Fruit fly (Drosophila melanogaster) whole organism, prepupa: ENCODE results near the gene RPA3.

Experiments used
- Blimp-1 ChIP-seq: fragments of 200-800 bp; sonication (Bioruptor generic); optimal IDR thresholded peaks from 3 replicates; lab custom pipeline; 2017; ENCODE audit warnings: missing biosample characterization, missing genetic modification characterization, mild to moderate bottlenecking, moderate library complexity, missing genetic modification reagents
- CG10631 ChIP-seq: fragments of 200-800 bp; sonication (Bioruptor generic); optimal IDR thresholded peaks from 2 replicates; lab custom pipeline; 2016; ENCODE audit warnings: missing biosample characterization, missing genetic modification characterization
- CG10669 ChIP-seq: fragments of 200-800 bp; sonication (Bioruptor generic); optimal IDR thresholded peaks from 3 replicates; lab custom pipeline; 2018; ENCODE audit warnings: missing biosample characterization, mild to moderate bottlenecking, missing genetic modification characterization, moderate library complexity
- CG11294 ChIP-seq: fragments of 200-800 bp; sonication (Bioruptor generic); IDR thresholded peaks from 2 replicates; pipeline ENCODE4 v1.3.6; 2022; ENCODE audit warnings: missing biosample characterization, missing genetic modification characterization
- CG11762 ChIP-seq: fragments of 200-800 bp; sonication (Bioruptor generic); optimal IDR thresholded peaks from 3 replicates; lab custom pipeline; 2016; ENCODE audit warnings: missing biosample characterization, missing genetic modification characterization; ENCODE audit not compliant: insufficient read depth
- CG15336 ChIP-seq: fragments of 200-800 bp; sonication (Bioruptor generic); IDR thresholded peaks from 2 replicates; pipeline ENCODE4 v1.3.6; 2022; ENCODE audit warnings: missing biosample characterization, missing genetic modification characterization
- CG16779 ChIP-seq: fragments of 200-800 bp; sonication (Bioruptor generic); optimal IDR thresholded peaks from 3 replicates; lab custom pipeline; 2017; ENCODE audit warnings: missing biosample characterization, mild to moderate bottlenecking, missing genetic modification characterization
- CG3032 ChIP-seq: fragments of 200-800 bp; optimal IDR thresholded peaks from 2 replicates; lab custom pipeline; 2019; ENCODE audit warnings: missing biosample characterization, mild to moderate bottlenecking, missing genetic modification characterization, moderate library complexity
- CG31627 ChIP-seq: fragments of 200-800 bp; sonication (Bioruptor generic); optimal IDR thresholded peaks from 3 replicates; lab custom pipeline; 2016; ENCODE audit warnings: missing biosample characterization, missing genetic modification characterization
- CG32006 ChIP-seq: fragments of 200-800 bp; sonication (Bioruptor generic); optimal IDR thresholded peaks from 3 replicates; lab custom pipeline; 2017; ENCODE audit warnings: missing biosample characterization, mild to moderate bottlenecking, missing genetic modification characterization
- CG34406 ChIP-seq: fragments of 200-800 bp; sonication (Bioruptor generic); optimal IDR thresholded peaks from 3 replicates; lab custom pipeline; 2016; ENCODE audit warnings: missing biosample characterization, missing genetic modification characterization
- CG4318 ChIP-seq: fragments of 200-800 bp; sonication (Bioruptor generic); optimal IDR thresholded peaks from 3 replicates; lab custom pipeline; 2017; ENCODE audit warnings: missing biosample characterization, mild to moderate bottlenecking, missing genetic modification characterization
- CG6163 ChIP-seq: fragments of 200-800 bp; sonication (Bioruptor generic); IDR thresholded peaks from 3 replicates; pipeline ENCODE4 v1.3.6; 2022; ENCODE audit warnings: missing biosample characterization, missing genetic modification characterization
- CG6276 ChIP-seq: fragments of 200-800 bp; sonication (Bioruptor generic); optimal IDR thresholded peaks from 2 replicates; lab custom pipeline; 2017; ENCODE audit warnings: missing biosample characterization, mild to moderate bottlenecking, missing genetic modification characterization
- CG6792 ChIP-seq: fragments of 200-800 bp; sonication (Bioruptor generic); optimal IDR thresholded peaks from 3 replicates; lab custom pipeline; 2016; ENCODE audit warnings: missing biosample characterization, missing genetic modification characterization
- CG6854 ChIP-seq: fragments of 200-800 bp; sonication (Bioruptor generic); optimal IDR thresholded peaks from 2 replicates; lab custom pipeline; 2017; ENCODE audit warnings: missing biosample characterization, mild to moderate bottlenecking, missing genetic modification characterization
- CG7368 ChIP-seq: fragments of 200-800 bp; sonication (Bioruptor generic); optimal IDR thresholded peaks from 3 replicates; lab custom pipeline; 2016; ENCODE audit warnings: missing biosample characterization, missing genetic modification characterization
- CG8119 ChIP-seq: fragments of 200-800 bp; sonication (Bioruptor generic); IDR thresholded peaks from 3 replicates; pipeline ENCODE4 v1.3.6; 2022; ENCODE audit warnings: missing biosample characterization, missing genetic modification characterization
- CG8319 ChIP-seq: fragments of 200-800 bp; sonication (Bioruptor generic); optimal IDR thresholded peaks from 3 replicates; lab custom pipeline; 2016; ENCODE audit warnings: missing biosample characterization, missing genetic modification characterization
- CG9139 ChIP-seq: fragments of 200-800 bp; sonication (Bioruptor generic); optimal IDR thresholded peaks from 3 replicates; lab custom pipeline; 2017; ENCODE audit warnings: missing biosample characterization, mild to moderate bottlenecking, missing genetic modification characterization
- Eip75B ChIP-seq: fragments of 200-800 bp; sonication (Bioruptor generic); optimal IDR thresholded peaks from 3 replicates; lab custom pipeline; 2016; ENCODE audit warnings: missing biosample characterization, missing genetic modification characterization
- Eip78C ChIP-seq: fragments of 200-800 bp; sonication (Bioruptor generic); peaks from one replicate; lab custom pipeline; 2016; ENCODE audit warnings: missing biosample characterization, missing genetic modification characterization
- Eip93F ChIP-seq: fragments of 200-800 bp; sonication (Bioruptor generic); optimal IDR thresholded peaks from 2 replicates; lab custom pipeline; 2016; ENCODE audit warnings: missing biosample characterization, mild to moderate bottlenecking, missing genetic modification characterization
- Ets21C ChIP-seq: fragments of 200-800 bp; sonication (Bioruptor generic); optimal IDR thresholded peaks from 3 replicates; lab custom pipeline; 2016; ENCODE audit warnings: missing biosample characterization, missing genetic modification characterization
- Ets96B ChIP-seq: fragments of 200-800 bp; optimal IDR thresholded peaks from 2 replicates; lab custom pipeline; 2019; ENCODE audit warnings: missing biosample characterization, mild to moderate bottlenecking, missing genetic modification characterization, moderate library complexity
- Gug ChIP-seq: fragments of 200-800 bp; sonication (Bioruptor generic); IDR thresholded peaks from 2 replicates; pipeline ENCODE4 v1.3.6; 2022; ENCODE audit warnings: missing biosample characterization, missing genetic modification characterization
- Hr38 ChIP-seq: sonication (Bioruptor generic); optimal IDR thresholded peaks from 2 replicates; lab custom pipeline; 2016; ENCODE audit warnings: missing biosample characterization, missing genetic modification characterization
- Hr39 ChIP-seq: fragments of 200-800 bp; sonication (Bioruptor generic); optimal IDR thresholded peaks from 2 replicates; lab custom pipeline; 2016; ENCODE audit warnings: missing biosample characterization, missing genetic modification characterization
- Hr4 ChIP-seq: fragments of 200-800 bp; sonication (Bioruptor generic); optimal IDR thresholded peaks from 3 replicates; lab custom pipeline; 2016; ENCODE audit warnings: missing biosample characterization, missing genetic modification characterization
- Lpt ChIP-seq: fragments of 200-800 bp; sonication (Bioruptor generic); optimal IDR thresholded peaks from 3 replicates; lab custom pipeline; 2016; ENCODE audit warnings: missing biosample characterization, missing genetic modification characterization
- Met ChIP-seq: fragments of 200-800 bp; sonication (Bioruptor generic); optimal IDR thresholded peaks from 3 replicates; lab custom pipeline; 2016; ENCODE audit warnings: missing biosample characterization, missing genetic modification characterization
- OdsH ChIP-seq: fragments of 200-800 bp; sonication (Bioruptor generic); optimal IDR thresholded peaks from 3 replicates; lab custom pipeline; 2016; ENCODE audit warnings: missing biosample characterization, missing genetic modification characterization
- Smox ChIP-seq: fragments of 200-800 bp; sonication (Bioruptor generic); optimal IDR thresholded peaks from 3 replicates; lab custom pipeline; 2016; ENCODE audit warnings: missing biosample characterization, missing genetic modification characterization
- Sox102F ChIP-seq: fragments of 200-800 bp; sonication (Bioruptor generic); optimal IDR thresholded peaks from 2 replicates; lab custom pipeline; 2016; ENCODE audit warnings: missing biosample characterization, mild to moderate bottlenecking, missing genetic modification characterization
- Sox14 ChIP-seq: fragments of 200-800 bp; sonication (Bioruptor generic); optimal IDR thresholded peaks from 3 replicates; lab custom pipeline; 2016; ENCODE audit warnings: missing biosample characterization, missing genetic modification characterization
- Sox15 ChIP-seq: fragments of 200-800 bp; sonication (Bioruptor generic); optimal IDR thresholded peaks from 3 replicates; lab custom pipeline; 2016; ENCODE audit warnings: missing biosample characterization, missing genetic modification characterization
- achi ChIP-seq: fragments of 200-800 bp; sonication (Bioruptor generic); optimal IDR thresholded peaks from 3 replicates; lab custom pipeline; 2016; ENCODE audit warnings: missing biosample characterization, missing genetic modification characterization
- acj6 ChIP-seq: fragments of 200-800 bp; sonication (Bioruptor generic); optimal IDR thresholded peaks from 3 replicates; lab custom pipeline; 2016; ENCODE audit warnings: missing biosample characterization, missing genetic modification characterization
- cyc ChIP-seq: fragments of 200-800 bp; sonication (Bioruptor generic); optimal IDR thresholded peaks from 3 replicates; lab custom pipeline; 2016; ENCODE audit warnings: missing biosample characterization, missing genetic modification characterization
- dac ChIP-seq: fragments of 200-800 bp; sonication (Bioruptor generic); optimal IDR thresholded peaks from 2 replicates; lab custom pipeline; 2017; ENCODE audit warnings: missing biosample characterization, mild to moderate bottlenecking, missing genetic modification characterization
- dsx ChIP-seq: fragments of 200-800 bp; optimal IDR thresholded peaks from 3 replicates; lab custom pipeline; 2019; ENCODE audit warnings: missing biosample characterization, mild to moderate bottlenecking, missing genetic modification characterization, moderate library complexity; ENCODE audit not compliant: poor library complexity, severe bottlenecking
- eg ChIP-seq: fragments of 200-800 bp; sonication (Bioruptor generic); IDR thresholded peaks from 3 replicates; pipeline ENCODE4 v1.3.6; 2022; ENCODE audit warnings: missing biosample characterization, missing genetic modification characterization
- esn ChIP-seq: fragments of 200-800 bp; sonication (Bioruptor generic); optimal IDR thresholded peaks from 2 replicates; lab custom pipeline; 2016; ENCODE audit warnings: missing biosample characterization, mild to moderate bottlenecking, missing genetic modification characterization, moderate library complexity
- fd85E ChIP-seq: fragments of 200-800 bp; sonication (Bioruptor generic); optimal IDR thresholded peaks from 3 replicates; lab custom pipeline; 2016; ENCODE audit warnings: missing biosample characterization, missing genetic modification characterization
- fkh ChIP-seq: fragments of 200-800 bp; sonication (Bioruptor generic); optimal IDR thresholded peaks from 3 replicates; lab custom pipeline; 2017; ENCODE audit warnings: missing biosample characterization, mild to moderate bottlenecking, missing genetic modification characterization, moderate library complexity
- net ChIP-seq: fragments of 200-800 bp; sonication (Bioruptor generic); optimal IDR thresholded peaks from 3 replicates; lab custom pipeline; 2016; ENCODE audit warnings: missing biosample characterization, missing genetic modification characterization
- pdm3 ChIP-seq: fragments of 200-800 bp; sonication (Bioruptor generic); optimal IDR thresholded peaks from 3 replicates; lab custom pipeline; 2016; ENCODE audit warnings: missing biosample characterization, missing genetic modification characterization
- spab ChIP-seq: fragments of 200-800 bp; sonication (Bioruptor generic); optimal IDR thresholded peaks from 2 replicates; lab custom pipeline; 2017; ENCODE audit warnings: missing biosample characterization, mild to moderate bottlenecking, missing genetic modification characterization, missing genetic modification reagents
- ss ChIP-seq, 2 experiments: fragments of 200-800 bp; sonication (Bioruptor generic); optimal IDR thresholded peaks; 2 replicates in 1 of 2; 3 replicates in 1 of 2; lab custom pipeline; 2017 to 2018; ENCODE audit warnings: mild to moderate bottlenecking in 2 of 2, missing biosample characterization in 2 of 2, missing genetic modification characterization in 2 of 2, moderate library complexity in 1 of 2
- svp ChIP-seq: fragments of 200-800 bp; sonication (Bioruptor generic); peaks from one replicate; lab custom pipeline; 2016; ENCODE audit warnings: missing biosample characterization, missing genetic modification characterization
- topi ChIP-seq: fragments of 200-800 bp; sonication (Bioruptor generic); optimal IDR thresholded peaks from 3 replicates; lab custom pipeline; 2016; ENCODE audit warnings: missing biosample characterization, missing genetic modification characterization

RPA3 gene

dm6 chrX:11622649-11623425 is 7.2 kb upstream of the RPA3 start:
- peak; percentile 96 for TF ChIP-seq acj6 (GFP tag; lab: Kevin White, UChicago)
- peak; percentile 99 for TF ChIP-seq topi (GFP tag; lab: Kevin White, UChicago)
- peak; percentile 98 for TF ChIP-seq Sox102F (GFP tag; lab: Kevin White, UChicago)
- peak; percentile 93 for TF ChIP-seq spab (GFP tag; lab: Kevin White, UChicago)
- TF ChIP-seq net (GFP tag; lab: Kevin White, UChicago), result peak; percentile 96
- TF ChIP-seq CG6792 (GFP tag; lab: Kevin White, UChicago), result peak; percentile 96
- TF ChIP-seq Ets96B, result peak; percentile 96
- TF ChIP-seq CG9139 (GFP tag; lab: Kevin White, UChicago), result peak; percentile 96
- peak; percentile 99 for TF ChIP-seq svp (GFP tag; lab: Kevin White, UChicago)
- TF ChIP-seq cyc (GFP tag; lab: Kevin White, UChicago), result peak; percentile 98
- peak; percentile 97 for TF ChIP-seq CG7368 (GFP tag; lab: Kevin White, UChicago)
- TF ChIP-seq Blimp-1 (GFP tag; lab: Kevin White, UChicago), result peak; percentile 92
- peak; percentile 75 for TF ChIP-seq Eip93F
- TF ChIP-seq Smox (GFP tag; lab: Kevin White, UChicago), result peak; percentile 98
- peak; percentile 89 for TF ChIP-seq Sox15 (GFP tag; lab: Kevin White, UChicago)
- TF ChIP-seq CG15336 (GFP tag; lab: Robert Waterston, UW), result peak; percentile 96
- TF ChIP-seq ss (GFP tag; optimal IDR thresholded peaks at IDR 0.05; lab: Kevin White, UChicago), result peak; percentile 97 to 98
- peak; percentile 95 for TF ChIP-seq achi (GFP tag; lab: Kevin White, UChicago)
- peak; percentile 94 for TF ChIP-seq CG34406 (GFP tag; lab: Kevin White, UChicago)
- TF ChIP-seq CG31627, result peak; percentile 98
- peak; percentile 93 for TF ChIP-seq Lpt (GFP tag; lab: Kevin White, UChicago)
- TF ChIP-seq fkh (GFP tag; lab: Kevin White, UChicago), result no peak
- TF ChIP-seq CG11762, result peak; percentile 96
- peak; percentile 90 for TF ChIP-seq fd85E
- TF ChIP-seq CG10669 (GFP tag; lab: Kevin White, UChicago), result peak; percentile 97
- peak; percentile 96 for TF ChIP-seq Sox14 (GFP tag; lab: Kevin White, UChicago)
- peak; percentile 100 for TF ChIP-seq dsx (GFP tag; lab: Kevin White, UChicago)
- TF ChIP-seq CG3032 (tag; lab: Kevin White, UChicago), result peak; percentile 97
- peak; percentile 91 for TF ChIP-seq Gug (GFP tag; lab: Robert Waterston, UW)
- TF ChIP-seq CG10631, result peak; percentile 96
- TF ChIP-seq CG16779 (tag; lab: Kevin White, UChicago), result peak; percentile 80
- TF ChIP-seq dac (GFP tag; lab: Kevin White, UChicago), result peak; percentile 72
- peak; percentile 99 for TF ChIP-seq Eip78C (GFP tag; lab: Kevin White, UChicago)
- peak; percentile 96 for TF ChIP-seq CG6163 (GFP tag; lab: Robert Waterston, UW)
- peak; percentile 98 for TF ChIP-seq esn
- peak; percentile 85 for TF ChIP-seq CG4318 (GFP tag; lab: Kevin White, UChicago)
- peak; percentile 98 for TF ChIP-seq Hr39 (GFP tag; lab: Kevin White, UChicago)
- TF ChIP-seq Met, result peak; percentile 100
- TF ChIP-seq CG8319 (GFP tag; lab: Kevin White, UChicago), result peak; percentile 95
- TF ChIP-seq CG6854 (GFP tag; lab: Kevin White, UChicago), result peak; percentile 95
- TF ChIP-seq CG11294, result peak; percentile 92
- TF ChIP-seq OdsH (GFP tag; lab: Kevin White, UChicago), result peak; percentile 96
- TF ChIP-seq eg, result peak; percentile 97
- TF ChIP-seq CG6276 (GFP tag; lab: Kevin White, UChicago), result peak; percentile 93
- TF ChIP-seq Eip75B (GFP tag; lab: Kevin White, UChicago), result peak; percentile 92
- peak; percentile 34 for TF ChIP-seq Hr38 (GFP tag; lab: Kevin White, UChicago)
- peak; percentile 94 for TF ChIP-seq CG32006
- peak; percentile 98 for TF ChIP-seq pdm3 (GFP tag; lab: Kevin White, UChicago)
- TF ChIP-seq Ets21C (GFP tag; lab: Kevin White, UChicago), result peak; percentile 96
- peak; percentile 93 for TF ChIP-seq CG8119 (GFP tag; lab: Robert Waterston, UW)
- peak; percentile 91 for TF ChIP-seq Hr4 (GFP tag; lab: Kevin White, UChicago)
